Fruit fly (Drosophila melanogaster) whole organism, prepupa: ENCODE data around the gene Scr.

Source experiments
- CG9139 ChIP-seq: fragments of 200-800 bp; sonication (Bioruptor generic); optimal IDR thresholded peaks from 3 replicates; lab custom pipeline; 2017; ENCODE audit warnings: missing biosample characterization, mild to moderate bottlenecking, missing genetic modification characterization
- Eip93F ChIP-seq: fragments of 200-800 bp; sonication (Bioruptor generic); optimal IDR thresholded peaks from 2 replicates; lab custom pipeline; 2016; ENCODE audit warnings: missing biosample characterization, mild to moderate bottlenecking, missing genetic modification characterization
- Lpt ChIP-seq: fragments of 200-800 bp; sonication (Bioruptor generic); optimal IDR thresholded peaks from 3 replicates; lab custom pipeline; 2016; ENCODE audit warnings: missing biosample characterization, missing genetic modification characterization
- ss ChIP-seq, 2 experiments: fragments of 200-800 bp; sonication (Bioruptor generic); optimal IDR thresholded peaks; 2 replicates in 1 of 2; 3 replicates in 1 of 2; lab custom pipeline; 2017 to 2018; ENCODE audit warnings: mild to moderate bottlenecking in 2 of 2, missing biosample characterization in 2 of 2, missing genetic modification characterization in 2 of 2, moderate library complexity in 1 of 2

dm6 chr3R:6817977-6818903, 31.5 kb downstream of the Scr start:
- TF ChIP-seq ss (GFP tag; optimal IDR thresholded peaks at IDR 0.05; lab: Kevin White, UChicago) (no peak), CG9139 (GFP tag; lab: Kevin White, UChicago) (no peak), Eip93F (GFP tag; lab: Kevin White, UChicago) (no peak), Lpt (no peak)
